Worm (Caenorhabditis elegans) whole organism, L1 larva: ENCODE results near the gene srw-36.

Experiments
- aly-2 ChIP-seq: fragments of 150-350 bp; optimal IDR thresholded peaks from 2 replicates; lab custom pipeline; 2014; ENCODE audit warnings: missing biosample characterization, missing genetic modification characterization
- ama-1 ChIP-seq: fragments of 150-350 bp; optimal IDR thresholded peaks from 2 replicates; lab custom pipeline; 2014
- ceh-82 ChIP-seq, 3 experiments: fragments of 150-350 bp in 1 of 3; sonication (generic microtip) in 2 of 3; optimal IDR thresholded peaks; 2 replicates each; lab custom pipeline; 2014 to 2017; ENCODE audit warnings: missing biosample characterization in 3 of 3, missing genetic modification characterization in 3 of 3
- ces-1 ChIP-seq: fragments of 150-350 bp; optimal IDR thresholded peaks from 2 replicates; lab custom pipeline; 2014; ENCODE audit warnings: missing biosample characterization, missing genetic modification reagents, missing genetic modification characterization
- jun-1 ChIP-seq: fragments of 150-350 bp; optimal IDR thresholded peaks from 2 replicates; lab custom pipeline; 2014; ENCODE audit warnings: missing biosample characterization, missing genetic modification reagents, missing genetic modification characterization
- lin-13 ChIP-seq: fragments of 150-350 bp; optimal IDR thresholded peaks from 2 replicates; lab custom pipeline; 2014; ENCODE audit warnings: missing biosample characterization, missing genetic modification reagents, missing genetic modification characterization
- mep-1 ChIP-seq: fragments of 150-350 bp; optimal IDR thresholded peaks from 2 replicates; lab custom pipeline; 2014; ENCODE audit warnings: missing biosample characterization, missing genetic modification characterization
- nhr-11 ChIP-seq: fragments of 150-350 bp; optimal IDR thresholded peaks from 2 replicates; lab custom pipeline; 2014; ENCODE audit warnings: missing biosample characterization, missing genetic modification characterization
- nhr-28 ChIP-seq: fragments of 150-350 bp; optimal IDR thresholded peaks from 2 replicates; lab custom pipeline; 2014; ENCODE audit warnings: missing biosample characterization, missing genetic modification characterization
- nhr-71 ChIP-seq: sonication (generic microtip); optimal IDR thresholded peaks from 2 replicates; lab custom pipeline; 2016; ENCODE audit warnings: mild to moderate bottlenecking, missing genetic modification characterization, moderate library complexity, missing compliant biosample characterization
- unc-130 ChIP-seq: fragments of 150-350 bp; optimal IDR thresholded peaks from 2 replicates; lab custom pipeline; 2017; ENCODE audit warnings: missing biosample characterization, missing genetic modification characterization, inconsistent platforms

DNA sequence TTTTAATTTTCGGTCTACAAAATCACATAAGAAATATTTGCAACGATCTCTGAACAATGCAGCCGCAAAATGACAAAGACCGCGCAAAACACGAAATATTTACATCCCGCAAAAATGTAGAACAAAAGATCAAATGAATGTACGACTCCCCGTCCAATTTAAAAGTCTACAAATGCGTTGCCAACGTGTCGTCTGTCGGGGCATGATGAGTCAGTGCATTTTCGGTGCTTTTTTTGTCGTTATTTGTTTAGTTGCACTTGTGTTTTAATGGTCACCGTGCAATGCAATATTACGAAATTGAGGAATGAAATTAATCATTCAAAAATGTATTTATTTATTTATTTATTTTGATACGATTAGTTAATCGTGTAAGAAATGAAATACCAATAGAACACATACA lies 41.6 kb downstream of the srw-36 start:
- no peak for TF ChIP-seq ceh-82 (tag; optimal IDR thresholded peaks at IDR 0.05; lab: Kevin White, UChicago)
- no peak for TF ChIP-seq lin-13 (GFP tag; lab: Kevin White, UChicago)
- no peak for TF ChIP-seq jun-1 (tag; lab: Kevin White, UChicago)
- TF ChIP-seq nhr-28 (tag; lab: Kevin White, UChicago), result no peak
- TF ChIP-seq ces-1 (GFP tag; lab: Kevin White, UChicago), result no peak
- no peak for TF ChIP-seq unc-130 (tag; lab: Kevin White, UChicago)
- no peak for TF ChIP-seq nhr-71 (tag; lab: Kevin White, UChicago)
- no peak for TF ChIP-seq nhr-11
- TF ChIP-seq ama-1, result no peak
- TF ChIP-seq aly-2 (tag; lab: Kevin White, UChicago), result no peak
- no peak for TF ChIP-seq mep-1 (tag; lab: Kevin White, UChicago)
